Worm (Caenorhabditis elegans): ENCODE data around the gene tgn-38.
A peak's percentile ranks its signal among the peaks of the same experiment; 100 is the strongest.

The tgn-38 gene

ce11 chrIV:12057508-12057907, 28.5 kb upstream of the tgn-38 start, which contains the start of gene K08E4.3:
Gene K08E4.3 (plus strand): TSS chrIV:12057742.
- no peak for TF ChIP-seq hrde-1 (tag; optimal IDR thresholded peaks at IDR 0.05; ENCODE audit: borderline replicate concordance)
- TF ChIP-seq madf-10 (tag; optimal IDR thresholded peaks at IDR 0.05): no peak
- TF ChIP-seq repo-1 (tag; optimal IDR thresholded peaks at IDR 0.05): no peak
- TF ChIP-seq B0336.3 (GFP tag; IDR thresholded peaks at IDR 0.05): no peak
- no peak for TF ChIP-seq B0035.1 (tag; optimal IDR thresholded peaks at IDR 0.05)
- TF ChIP-seq dpff-1 (tag; optimal IDR thresholded peaks at IDR 0.05): no peak
- TF ChIP-seq Y53G8AR.9 (GFP tag; conservative IDR thresholded peaks at IDR 0.05): no peak
- no peak for TF ChIP-seq hsf-1 (GFP tag; IDR thresholded peaks at IDR 0.05)
- no peak for TF ChIP-seq ZK185.1 (tag; optimal IDR thresholded peaks at IDR 0.05; ENCODE audit: poor library complexity, severe bottlenecking)
- TF ChIP-seq sea-2 (GFP tag; IDR thresholded peaks at IDR 0.05): no peak
- no peak for TF ChIP-seq nfyb-1 (GFP tag; IDR thresholded peaks at IDR 0.05)
- no peak for TF ChIP-seq tlf-1 (GFP tag; optimal IDR thresholded peaks at IDR 0.05)
- no peak for TF ChIP-seq cebp-2 (GFP tag; IDR thresholded peaks at IDR 0.05)
- TF ChIP-seq Y53F4B.3 (GFP tag; IDR thresholded peaks at IDR 0.05): no peak
- no peak for TF ChIP-seq F10E7.11 (tag; optimal IDR thresholded peaks at IDR 0.05)
- TF ChIP-seq ceh-58 (GFP tag; IDR thresholded peaks at IDR 0.05): no peak
- no peak for TF ChIP-seq Y56A3A.18 (GFP tag; IDR thresholded peaks at IDR 0.05)
- no peak for TF ChIP-seq ceh-40 (GFP tag; IDR thresholded peaks at IDR 0.05)
- TF ChIP-seq zfh-2 (GFP tag; conservative IDR thresholded peaks at IDR 0.05): no peak
- TF ChIP-seq C17E4.6 (GFP tag; IDR thresholded peaks at IDR 0.05): no peak

DNA sequence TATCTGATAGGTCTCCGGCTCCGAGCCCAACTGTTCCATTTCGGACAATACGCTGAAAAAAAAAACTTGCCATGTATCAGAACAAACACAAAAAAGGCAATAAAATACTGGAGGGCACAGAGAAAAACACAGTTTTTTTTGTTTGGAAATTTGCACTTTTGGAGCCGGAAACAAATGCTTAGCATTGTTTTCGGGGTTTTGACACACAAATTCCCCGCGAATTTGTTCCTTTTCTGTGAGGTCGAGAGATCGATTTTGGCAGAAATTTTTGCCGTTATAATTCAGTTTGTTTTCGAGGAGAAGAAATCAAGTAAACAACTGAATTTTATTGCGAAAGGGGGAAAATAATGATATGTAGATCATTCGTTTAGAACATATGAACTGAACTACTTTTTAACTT, 27.6 kb upstream of the tgn-38 start, which contains the start of gene K08E4.2:
Gene K08E4.2 (minus strand): TSS at position 54 of the 400 bp plus-strand sequence.
- TF ChIP-seq lin-35 (GFP tag; optimal IDR thresholded peaks at IDR 0.05) (no peak), lin-54 (GFP tag; optimal IDR thresholded peaks at IDR 0.05) (no peak), him-1 (tag; optimal IDR thresholded peaks at IDR 0.05) (no peak), ceh-58 (GFP tag; IDR thresholded peaks at IDR 0.05) (no peak), ZK185.1 (tag; optimal IDR thresholded peaks at IDR 0.05; ENCODE audit: poor library complexity, severe bottlenecking) (no peak), efl-1 (GFP tag; optimal IDR thresholded peaks at IDR 0.05) (peak; percentile 58), F33H1.4 (GFP tag; IDR thresholded peaks at IDR 0.05) (no peak), madf-6 (GFP tag; IDR thresholded peaks at IDR 0.05) (peak; percentile 57; the same call in 1 of the 2 replicates), D2030.7 (GFP tag; IDR thresholded peaks at IDR 0.05) (no peak), mes-4 (tag; optimal IDR thresholded peaks at IDR 0.05) (no peak), aptf-2 (GFP tag; conservative IDR thresholded peaks at IDR 0.05) (no peak), F57C9.4 (tag; optimal IDR thresholded peaks at IDR 0.05) (no peak), F23B12.7 (tag; optimal IDR thresholded peaks at IDR 0.05; ENCODE audit: insufficient read depth) (no peak), egrh-3 (GFP tag; IDR thresholded peaks at IDR 0.05) (no peak), snpc-1.1 (tag; optimal IDR thresholded peaks at IDR 0.05; ENCODE audit: insufficient read depth) (no peak), B0336.3 (GFP tag; IDR thresholded peaks at IDR 0.05) (no peak), hlh-26 (GFP tag; conservative IDR thresholded peaks at IDR 0.05) (no peak), sptf-2 (GFP tag; optimal IDR thresholded peaks at IDR 0.05) (no peak), dox-1 (GFP tag; IDR thresholded peaks at IDR 0.05) (no peak), madf-8 (GFP tag; conservative IDR thresholded peaks at IDR 0.05) (0 out of 2 replicates have a peak, but pooled peaks have one; percentile 18), ceh-91 (GFP tag; IDR thresholded peaks at IDR 0.05) (0 out of 2 replicates have a peak, but pooled peaks have one; percentile 8), xnd-1 (tag; optimal IDR thresholded peaks at IDR 0.05) (peak; percentile 28), pbrm-1 (GFP tag; IDR thresholded peaks at IDR 0.05) (no peak), akir-1 (GFP tag; optimal IDR thresholded peaks at IDR 0.05) (no peak)
